Worm (Caenorhabditis elegans) whole organism, early embryonic: Measurements from ENCODE around the gene H37A05.2.

Experiments
- B0310.2 ChIP-seq: sonication (generic microtip); optimal IDR thresholded peaks from 2 replicates; lab custom pipeline; 2016; ENCODE audit warnings: mild to moderate bottlenecking, missing genetic modification characterization, missing compliant biosample characterization
- F13C5.2 ChIP-seq: sonication (generic microtip); optimal IDR thresholded peaks from 2 replicates; lab custom pipeline; 2017; ENCODE audit warnings: mild to moderate bottlenecking, missing genetic modification characterization, inconsistent platforms, missing compliant biosample characterization
- aly-1 ChIP-seq: sonication (generic microtip); optimal IDR thresholded peaks from 2 replicates; lab custom pipeline; 2016; ENCODE audit warnings: missing genetic modification characterization, missing compliant biosample characterization
- ama-1 ChIP-seq: fragments of 150-350 bp; optimal IDR thresholded peaks from 2 replicates; lab custom pipeline; 2014
- ceh-13 ChIP-seq: fragments of 200-800 bp; sonication (Bioruptor generic); optimal IDR thresholded peaks from 2 replicates; lab custom pipeline; 2018; ENCODE audit warnings: mild to moderate bottlenecking, missing genetic modification characterization, missing compliant biosample characterization
- ceh-36 ChIP-seq: sonication (generic microtip); optimal IDR thresholded peaks from 2 replicates; lab custom pipeline; 2016; ENCODE audit warnings: missing genetic modification characterization, inconsistent platforms, missing compliant biosample characterization
- ets-7 ChIP-seq: sonication (generic microtip); optimal IDR thresholded peaks from 2 replicates; lab custom pipeline; 2016; ENCODE audit warnings: missing genotype, missing genetic modification characterization, missing compliant biosample characterization
- flt-1 ChIP-seq: fragments of 200-800 bp; sonication (Bioruptor generic); IDR thresholded peaks from 2 replicates; pipeline ENCODE4 v1.3.6; 2022; ENCODE audit warnings: missing genetic modification characterization, missing compliant biosample characterization
- hmbx-1 ChIP-seq: sonication (generic microtip); optimal IDR thresholded peaks from 2 replicates; lab custom pipeline; 2016; ENCODE audit warnings: mild to moderate bottlenecking, missing genetic modification characterization, missing compliant biosample characterization
- hmg-4 ChIP-seq: fragments of 200-800 bp; sonication (Bioruptor generic); optimal IDR thresholded peaks from 2 replicates; lab custom pipeline; 2018; ENCODE audit warnings: mild to moderate bottlenecking, missing genetic modification characterization, missing compliant biosample characterization
- hnd-1 ChIP-seq: sonication (generic microtip); optimal IDR thresholded peaks from 2 replicates; lab custom pipeline; 2016; ENCODE audit warnings: missing genetic modification characterization, missing compliant biosample characterization
- pes-1 ChIP-seq: fragments of 200-800 bp; sonication (Bioruptor generic); IDR thresholded peaks from 2 replicates; pipeline ENCODE4 v1.3.6; 2022; ENCODE audit warnings: missing genetic modification reagents, missing genetic modification characterization, missing compliant biosample characterization
- scrt-1 ChIP-seq: fragments of 200-800 bp; sonication (Bioruptor generic); IDR thresholded peaks from 2 replicates; pipeline ENCODE4 v1.3.6; 2022; ENCODE audit warnings: missing genetic modification characterization, missing compliant biosample characterization
- sea-1 ChIP-seq: fragments of 200-800 bp; sonication (Bioruptor generic); conservative IDR thresholded peaks from 2 replicates; pipeline ENCODE4 v1.3.6; 2022; ENCODE audit warnings: missing genetic modification characterization, missing compliant biosample characterization
- tbx-11 ChIP-seq: fragments of 200-800 bp; sonication (Bioruptor generic); IDR thresholded peaks from 2 replicates; pipeline ENCODE4 v1.3.6; 2022; ENCODE audit warnings: missing genetic modification characterization, missing compliant biosample characterization
- tbx-37 ChIP-seq: fragments of 200-800 bp; sonication (Bioruptor generic); conservative IDR thresholded peaks from 2 replicates; pipeline ENCODE4 v1.3.6; 2022; ENCODE audit warnings: missing genetic modification reagents, missing genetic modification characterization, missing compliant biosample characterization
- tra-4 ChIP-seq: sonication (generic microtip); optimal IDR thresholded peaks from 2 replicates; lab custom pipeline; 2017; ENCODE audit warnings: missing genetic modification characterization, missing compliant biosample characterization

The H37A05.2 gene

ce11 chrV:13650800-13651199 is 16.8 kb upstream of the H37A05.2 start:
- TF ChIP-seq flt-1 (GFP tag; lab: Robert Waterston, UW) (no peak), ets-7 (tag; lab: Kevin White, UChicago) (no peak), F13C5.2 (tag; lab: Kevin White, UChicago) (no peak), sea-1 (no peak), ama-1 (lab: Kevin White, UChicago) (no peak), hmbx-1 (tag; lab: Kevin White, UChicago) (no peak), scrt-1 (GFP tag; lab: Robert Waterston, UW) (no peak)

DNA sequence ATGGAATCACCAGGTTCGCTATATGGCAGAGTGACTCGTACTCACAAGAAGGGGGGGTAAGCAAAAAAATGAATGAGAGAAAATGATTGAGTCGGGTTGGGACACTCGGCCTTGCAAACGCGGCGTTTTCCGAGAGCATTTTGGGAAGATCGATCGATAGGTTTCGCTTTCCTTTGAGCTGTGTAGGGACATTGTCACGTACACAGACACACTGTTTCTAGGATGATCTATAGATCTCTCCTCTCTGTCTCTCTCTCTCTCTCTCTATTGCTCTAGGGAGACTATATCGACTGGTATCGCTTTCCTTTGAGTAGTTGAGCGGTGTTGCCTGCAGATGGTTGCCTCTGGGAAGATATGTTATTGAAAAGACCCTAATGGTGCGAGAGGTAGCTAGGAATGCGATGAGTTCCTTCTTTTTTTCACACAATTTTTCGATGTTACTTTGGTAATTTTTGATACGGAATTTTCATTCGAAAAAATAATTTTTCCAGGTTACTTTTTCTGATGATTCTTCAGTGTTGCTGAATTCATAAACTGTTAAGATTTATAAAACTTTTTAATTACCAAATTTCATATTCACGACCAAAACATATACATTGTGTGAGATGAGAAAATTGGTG is 15.8 kb upstream of the H37A05.2 start, which contains the start of gene H37A05.4:
Gene H37A05.4, minus strand, starts transcription at position 51 of the 620 bp plus-strand sequence.
- TF ChIP-seq hmg-4 (GFP tag; lab: Kevin White, UChicago) (peak; percentile 2), hnd-1 (no peak)

- TF ChIP-seq pes-1 (GFP tag; lab: Robert Waterston, UW) = peak; percentile 44; the same call in 1 of the 2 replicates
- TF ChIP-seq B0310.2 (tag; lab: Kevin White, UChicago) = no peak
These were observed 13.6 kb upstream of the H37A05.2 start for ce11 chrV:13647617-13648016.

DNA sequence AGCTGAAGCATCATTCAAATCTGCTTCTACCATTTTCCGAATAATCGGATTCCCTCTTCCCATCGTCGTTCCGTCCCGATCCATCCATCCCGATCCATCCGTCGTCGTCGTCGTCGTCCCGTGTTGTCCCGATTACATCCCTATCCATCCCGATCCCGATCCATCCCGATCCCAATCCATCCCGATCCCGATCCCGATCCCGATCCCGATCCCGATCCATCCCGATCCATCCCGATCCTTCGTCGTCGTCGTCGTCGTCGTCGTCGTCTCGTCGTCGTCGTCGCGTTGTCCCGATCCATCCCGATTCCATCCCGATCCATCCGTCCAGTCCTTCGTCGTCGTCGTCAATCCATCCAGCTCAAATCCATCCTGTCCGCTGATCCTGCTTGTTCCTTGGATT is 13.1 kb upstream of the H37A05.2 start:
- TF ChIP-seq B0310.2 (tag; lab: Kevin White, UChicago) (no peak), aly-1 (tag; lab: Kevin White, UChicago) (peak; percentile 14)

DNA sequence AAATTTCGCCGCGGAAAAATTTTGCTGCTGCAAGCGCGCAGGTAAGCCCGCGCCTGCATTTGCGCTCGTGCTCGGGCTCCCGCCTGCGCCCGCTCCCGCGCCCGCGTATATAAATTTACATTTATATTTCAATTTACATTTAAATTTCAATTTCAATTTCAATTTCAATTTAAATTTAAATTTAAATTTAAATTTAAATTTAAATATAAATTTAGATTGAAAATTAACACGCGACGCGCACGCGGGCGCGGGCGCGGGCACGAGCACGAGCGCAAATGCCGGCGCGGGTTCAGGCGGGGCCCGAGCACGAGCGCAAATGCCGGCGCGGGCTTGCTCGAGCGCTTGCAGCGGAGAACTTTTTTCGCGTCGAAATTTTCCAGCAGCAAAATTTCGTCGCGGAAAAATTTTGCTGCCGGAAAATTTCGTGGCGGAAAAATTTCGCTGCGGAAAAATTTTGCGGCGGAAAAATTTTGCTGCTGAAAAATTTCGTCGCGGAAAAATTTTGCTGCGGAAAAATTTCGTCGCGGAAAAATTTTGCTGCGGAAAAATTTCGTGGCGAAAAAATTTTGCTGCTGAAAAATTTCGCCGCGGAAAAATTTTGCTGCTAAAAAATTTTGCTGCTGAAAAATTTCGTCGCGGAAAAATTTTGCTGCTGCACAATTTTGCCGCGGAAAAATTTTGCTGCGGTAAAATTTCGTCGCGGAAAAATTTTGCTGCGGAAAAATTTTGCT is 12.0 kb upstream of the H37A05.2 start:
- TF ChIP-seq scrt-1 (GFP tag; lab: Robert Waterston, UW) (0 out of 2 replicates have a peak, but pooled peaks have one; percentile 62), sea-1 (peak; percentile 78), tbx-11 (GFP tag; lab: Robert Waterston, UW) (peak; percentile 42; the same call in 1 of the 2 replicates), aly-1 (tag; lab: Kevin White, UChicago) (no peak), ceh-13 (GFP tag; lab: Kevin White, UChicago) (no peak), pes-1 (GFP tag; lab: Robert Waterston, UW) (peak; percentile 75), tbx-37 (GFP tag; lab: Robert Waterston, UW) (no peak), flt-1 (GFP tag; lab: Robert Waterston, UW) (peak; percentile 50; the same call in 1 of the 2 replicates)

DNA sequence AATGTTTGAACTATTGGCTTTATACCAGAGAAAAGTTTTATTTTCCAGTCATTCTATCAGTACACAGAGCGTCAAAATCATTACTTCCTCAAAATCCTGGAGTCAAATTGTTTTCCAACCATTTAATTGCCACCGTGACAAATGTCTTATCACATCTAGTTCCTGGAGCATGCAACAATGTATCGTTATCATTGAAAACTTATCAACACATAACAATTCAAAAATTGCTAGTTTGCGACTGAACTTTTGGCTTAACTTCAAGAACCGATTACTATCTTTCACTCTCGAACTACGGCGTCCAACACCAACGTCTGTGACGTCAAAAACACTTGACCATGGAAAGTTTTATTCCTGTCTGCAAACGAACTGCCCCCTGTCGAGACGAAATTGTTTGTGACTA is 4.0 kb upstream of the H37A05.2 start:
- no peak for TF ChIP-seq hnd-1
- TF ChIP-seq scrt-1 (GFP tag; lab: Robert Waterston, UW) = no peak
- TF ChIP-seq ets-7 (tag; lab: Kevin White, UChicago) = no peak
- no peak for TF ChIP-seq flt-1 (GFP tag; lab: Robert Waterston, UW)
- TF ChIP-seq sea-1 = no peak
- TF ChIP-seq tra-4 (tag; lab: Kevin White, UChicago) = no peak
- TF ChIP-seq tbx-11 (GFP tag; lab: Robert Waterston, UW) = no peak
- no peak for TF ChIP-seq hmbx-1 (tag; lab: Kevin White, UChicago)
- no peak for TF ChIP-seq pes-1 (GFP tag; lab: Robert Waterston, UW)
- TF ChIP-seq B0310.2 (tag; lab: Kevin White, UChicago) = no peak
- TF ChIP-seq ceh-36 (tag; lab: Kevin White, UChicago) = no peak
- TF ChIP-seq ceh-13 (GFP tag; lab: Kevin White, UChicago) = no peak
- TF ChIP-seq hmg-4 (GFP tag; lab: Kevin White, UChicago) = no peak
- no peak for TF ChIP-seq tbx-37 (GFP tag; lab: Robert Waterston, UW)
- TF ChIP-seq aly-1 (tag; lab: Kevin White, UChicago) = no peak

DNA sequence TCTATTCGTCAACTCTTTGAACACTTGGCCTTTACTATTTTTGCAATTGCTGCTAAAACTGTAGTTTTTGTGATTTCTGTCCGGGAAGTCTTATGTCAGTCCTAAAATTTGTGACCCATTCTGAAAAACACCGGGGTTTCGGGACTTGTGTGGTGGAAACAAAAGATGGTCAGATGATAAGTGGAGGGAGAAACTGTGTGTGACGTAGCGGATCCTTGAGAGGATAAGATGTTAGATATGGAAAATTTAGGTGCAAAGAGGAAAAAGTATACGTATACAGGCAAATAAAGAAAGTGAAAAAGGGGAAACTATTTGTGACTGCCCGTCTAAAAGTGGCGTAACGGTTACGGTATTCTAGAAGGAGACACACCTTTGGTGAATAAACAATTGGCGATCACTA is 2.4 kb upstream of the H37A05.2 start:
- no peak for TF ChIP-seq ets-7 (tag; lab: Kevin White, UChicago)
- no peak for TF ChIP-seq hnd-1
- TF ChIP-seq hmbx-1 (tag; lab: Kevin White, UChicago) = no peak
- no peak for TF ChIP-seq B0310.2 (tag; lab: Kevin White, UChicago)
- TF ChIP-seq ceh-13 (GFP tag; lab: Kevin White, UChicago) = no peak
- no peak for TF ChIP-seq aly-1 (tag; lab: Kevin White, UChicago)
- no peak for TF ChIP-seq tbx-11 (GFP tag; lab: Robert Waterston, UW)
- TF ChIP-seq ama-1 (lab: Kevin White, UChicago) = no peak
- TF ChIP-seq scrt-1 (GFP tag; lab: Robert Waterston, UW) = no peak

DNA sequence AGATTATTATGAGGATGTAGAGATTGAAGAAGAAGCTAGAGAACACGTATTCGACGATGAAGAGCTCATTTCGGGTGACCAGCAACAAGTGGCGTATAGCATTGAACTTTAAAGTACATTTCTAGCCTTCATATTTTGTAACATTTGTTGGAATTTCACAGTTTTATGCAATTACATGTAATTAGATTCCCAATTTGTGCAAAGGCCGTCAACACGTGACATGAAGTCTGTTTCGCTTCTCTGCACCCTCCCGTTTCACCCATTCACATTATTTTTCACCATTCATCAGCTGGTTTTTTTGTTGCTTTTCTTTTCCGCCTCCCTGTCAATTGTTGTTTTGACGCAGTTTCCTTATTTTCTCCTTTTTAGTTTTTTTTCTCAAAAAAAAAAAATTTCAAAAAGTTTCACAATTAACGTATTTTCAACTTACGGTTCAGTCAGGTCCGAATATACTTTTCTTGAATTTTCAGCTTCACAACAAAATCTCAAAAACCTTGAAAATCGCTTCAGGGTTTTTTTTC is 6.9 kb downstream of the H37A05.2 start, which contains the start of gene sde-2:
Gene sde-2, plus strand, starts transcription at position 471 of the 521 bp plus-strand sequence.
- no peak for TF ChIP-seq ets-7 (tag; lab: Kevin White, UChicago)
- TF ChIP-seq aly-1 (tag; lab: Kevin White, UChicago) = no peak
- TF ChIP-seq tbx-11 (GFP tag; lab: Robert Waterston, UW) = no peak
- TF ChIP-seq tra-4 (tag; lab: Kevin White, UChicago) = no peak
- no peak for TF ChIP-seq F13C5.2 (tag; lab: Kevin White, UChicago)
- TF ChIP-seq scrt-1 (GFP tag; lab: Robert Waterston, UW) = no peak
- TF ChIP-seq ama-1 (lab: Kevin White, UChicago) = no peak
- no peak for TF ChIP-seq hmg-4 (GFP tag; lab: Kevin White, UChicago)
- no peak for TF ChIP-seq pes-1 (GFP tag; lab: Robert Waterston, UW)
- TF ChIP-seq ceh-36 (tag; lab: Kevin White, UChicago) = no peak
- no peak for TF ChIP-seq tbx-37 (GFP tag; lab: Robert Waterston, UW)
- no peak for TF ChIP-seq flt-1 (GFP tag; lab: Robert Waterston, UW)
- TF ChIP-seq hmbx-1 (tag; lab: Kevin White, UChicago) = no peak
- TF ChIP-seq ceh-13 (GFP tag; lab: Kevin White, UChicago) = no peak
- no peak for TF ChIP-seq B0310.2 (tag; lab: Kevin White, UChicago)
- TF ChIP-seq hnd-1 = no peak
- no peak for TF ChIP-seq sea-1
